Worm (Caenorhabditis elegans) whole organism, L3 larva: ENCODE data around the gene F58B6.1.

ENCODE experiments used
- ama-1 ChIP-seq: fragments of 150-350 bp; optimal IDR thresholded peaks from 2 replicates; lab custom pipeline; 2018
- nhr-11 ChIP-seq: fragments of 150-350 bp; optimal IDR thresholded peaks from 2 replicates; lab custom pipeline; 2014; ENCODE audit warnings: missing biosample characterization, missing genetic modification characterization
- nhr-77 ChIP-seq: fragments of 150-350 bp; optimal IDR thresholded peaks from 2 replicates; lab custom pipeline; 2014; ENCODE audit warnings: missing biosample characterization, missing genetic modification characterization

ce11 chrIII:1074152-1074551 is 41.6 kb downstream of the F58B6.1 start:
- TF ChIP-seq nhr-77 (tag; lab: Kevin White, UChicago) = no peak
- TF ChIP-seq nhr-11 (tag; lab: Kevin White, UChicago) = no peak
- no peak for TF ChIP-seq ama-1 (lab: Kevin White, UChicago)
